Worm (Caenorhabditis elegans): ENCODE measurements around the gene spot-1.

DNA sequence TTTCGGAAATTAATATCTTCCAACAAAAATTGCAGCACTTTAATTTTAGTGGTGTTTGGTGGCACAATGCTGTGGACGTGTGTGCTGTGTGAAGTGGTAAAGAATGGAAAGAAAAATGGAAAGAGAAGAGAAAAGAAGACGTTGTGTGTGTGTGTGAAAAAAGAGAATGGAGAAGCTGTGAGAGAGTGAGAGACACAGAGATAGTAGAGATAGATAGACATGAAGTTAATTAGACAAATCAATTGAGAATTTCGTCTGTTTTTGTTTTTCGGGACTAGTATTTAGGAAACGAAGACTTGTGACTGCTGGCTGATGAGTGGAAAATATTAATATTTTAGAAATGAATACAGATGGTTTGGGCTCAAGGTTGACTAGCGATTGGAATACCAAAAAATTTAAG lies 14.1 kb upstream of the spot-1 start:
- TF ChIP-seq dao-5 (tag; optimal IDR thresholded peaks at IDR 0.05) (no peak), him-1 (tag; optimal IDR thresholded peaks at IDR 0.05) (no peak), W03F9.2 (tag; optimal IDR thresholded peaks at IDR 0.05) (no peak)

All from whole organism, L4/young adult.